Worm (Caenorhabditis elegans): ENCODE data around the gene F41E6.1.

DNA sequence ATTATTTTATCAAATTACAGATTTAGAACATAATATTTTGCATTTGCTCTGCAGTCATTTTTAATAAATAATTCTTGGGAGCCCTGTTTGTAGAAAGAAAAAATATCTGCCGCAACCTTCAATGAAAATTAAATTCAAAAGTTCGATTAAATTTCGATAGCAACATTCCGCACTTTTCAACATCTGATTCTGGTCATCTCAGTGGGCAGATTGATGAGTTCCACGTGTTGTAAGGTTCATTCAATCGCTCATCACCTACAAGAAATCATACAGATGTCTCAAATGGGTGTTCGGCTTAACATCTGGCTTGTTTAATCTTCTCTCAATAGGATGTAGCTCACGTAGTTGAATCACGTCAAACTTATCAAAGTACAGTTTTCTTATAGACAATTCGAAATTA lies 22.5 kb upstream of the F41E6.1 start:
- no peak for TF ChIP-seq flt-1 (GFP tag; IDR thresholded peaks at IDR 0.05)
- no peak for TF ChIP-seq ets-7 (tag; optimal IDR thresholded peaks at IDR 0.05)
- no peak for TF ChIP-seq ama-1 (optimal IDR thresholded peaks at IDR 0.05)
- TF ChIP-seq tbx-11 (GFP tag; IDR thresholded peaks at IDR 0.05): no peak
- no peak for TF ChIP-seq ceh-13 (GFP tag; optimal IDR thresholded peaks at IDR 0.05)
- no peak for TF ChIP-seq pes-1 (GFP tag; IDR thresholded peaks at IDR 0.05)
- TF ChIP-seq hmg-4 (GFP tag; optimal IDR thresholded peaks at IDR 0.05): no peak
- no peak for TF ChIP-seq hmbx-1 (tag; optimal IDR thresholded peaks at IDR 0.05)
- TF ChIP-seq ceh-36 (tag; optimal IDR thresholded peaks at IDR 0.05): no peak
- no peak for TF ChIP-seq aly-1 (tag; optimal IDR thresholded peaks at IDR 0.05)
- TF ChIP-seq F13C5.2 (tag; optimal IDR thresholded peaks at IDR 0.05): no peak
